Fruit fly (Drosophila melanogaster) whole organism, embryonic: ENCODE data around the gene Prp16.
A peak's percentile ranks its signal among the peaks of the same experiment; 100 is the strongest.

Source experiments
- Atf-2 ChIP-seq: fragments of 200-800 bp; sonication (Bioruptor generic); optimal IDR thresholded peaks from 2 replicates; lab custom pipeline; 2016; ENCODE audit warnings: missing biosample characterization, missing genetic modification characterization
- BEAF-32 ChIP-seq: fragments of 200-800 bp; sonication (Bioruptor generic); optimal IDR thresholded peaks from 3 replicates; lab custom pipeline; 2017; ENCODE audit warnings: missing biosample characterization, missing genetic modification characterization, mild to moderate bottlenecking, moderate library complexity, missing genetic modification reagents
- BtbVII ChIP-seq: fragments of 200-800 bp; sonication (Bioruptor generic); optimal IDR thresholded peaks from 3 replicates; lab custom pipeline; 2017; ENCODE audit warnings: missing biosample characterization, mild to moderate bottlenecking, missing genetic modification characterization
- CG12071 ChIP-seq: fragments of 200-800 bp; sonication (Bioruptor generic); optimal IDR thresholded peaks from 3 replicates; lab custom pipeline; 2018; ENCODE audit warnings: missing biosample characterization, mild to moderate bottlenecking, missing genetic modification characterization
- CG12219 ChIP-seq: fragments of 200-800 bp; sonication (Bioruptor generic); optimal IDR thresholded peaks from 3 replicates; lab custom pipeline; 2018; ENCODE audit warnings: missing biosample characterization, mild to moderate bottlenecking, missing genetic modification characterization
- CG1233 ChIP-seq: fragments of 200-800 bp; sonication (Bioruptor generic); optimal IDR thresholded peaks from 4 replicates; lab custom pipeline; 2018; ENCODE audit warnings: missing biosample characterization, mild to moderate bottlenecking, missing genetic modification characterization
- CG14965 ChIP-seq: fragments of 200-800 bp; sonication (Bioruptor generic); optimal IDR thresholded peaks from 2 replicates; lab custom pipeline; 2016; ENCODE audit warnings: missing biosample characterization, missing genetic modification characterization, borderline replicate concordance
- CG15514 ChIP-seq: fragments of 200-800 bp; sonication (Bioruptor generic); optimal IDR thresholded peaks from 3 replicates; lab custom pipeline; 2017; ENCODE audit warnings: missing biosample characterization, missing genetic modification characterization, mild to moderate bottlenecking, moderate library complexity, missing genetic modification reagents
- CG18619 ChIP-seq: fragments of 200-800 bp; sonication (Bioruptor generic); optimal IDR thresholded peaks from 3 replicates; lab custom pipeline; 2017; ENCODE audit warnings: missing biosample characterization, mild to moderate bottlenecking, missing genetic modification characterization
- CG2120 ChIP-seq: fragments of 200-800 bp; sonication (Bioruptor generic); optimal IDR thresholded peaks from 3 replicates; lab custom pipeline; 2016; ENCODE audit warnings: missing biosample characterization, missing genetic modification characterization
- CG3847 ChIP-seq: fragments of 200-800 bp; sonication (Bioruptor generic); IDR thresholded peaks from 2 replicates; pipeline ENCODE4 v1.3.6; 2022; ENCODE audit warnings: missing biosample characterization, missing genetic modification characterization
- CG6654 ChIP-seq: fragments of 200-800 bp; sonication (Bioruptor generic); optimal IDR thresholded peaks from 2 replicates; lab custom pipeline; 2017; ENCODE audit warnings: missing biosample characterization, mild to moderate bottlenecking, missing genetic modification characterization
- CG7987 ChIP-seq: fragments of 200-800 bp; sonication (Bioruptor generic); optimal IDR thresholded peaks from 2 replicates; lab custom pipeline; 2018; ENCODE audit warnings: missing biosample characterization, mild to moderate bottlenecking, missing genetic modification characterization, moderate library complexity
- CG8290 ChIP-seq, 3 experiments: fragments of 200-800 bp; sonication (Bioruptor generic); optimal IDR thresholded peaks; 2 replicates each; lab custom pipeline; 2016 to 2019; ENCODE audit warnings: missing biosample characterization in 3 of 3, missing genetic modification characterization in 3 of 3, mild to moderate bottlenecking in 2 of 3, moderate library complexity in 1 of 3
- CG8944 ChIP-seq: fragments of 200-800 bp; sonication (Bioruptor generic); optimal IDR thresholded peaks from 3 replicates; lab custom pipeline; 2016; ENCODE audit warnings: missing biosample characterization, missing genetic modification characterization
- Dbx ChIP-seq: fragments of 200-800 bp; sonication (Bioruptor generic); IDR thresholded peaks from 3 replicates; pipeline ENCODE4 v1.3.6; 2022; ENCODE audit warnings: missing biosample characterization, missing genetic modification characterization
- Dip3 ChIP-seq: fragments of 200-800 bp; sonication (Bioruptor generic); optimal IDR thresholded peaks from 3 replicates; lab custom pipeline; 2016; ENCODE audit warnings: missing biosample characterization, missing genetic modification characterization
- HLH3B ChIP-seq: fragments of 200-800 bp; sonication (Bioruptor generic); IDR thresholded peaks from 2 replicates; pipeline ENCODE4 v1.3.6; 2022; ENCODE audit warnings: missing biosample characterization, missing genetic modification characterization
- MBD-R2 ChIP-seq: fragments of 200-800 bp; sonication (Bioruptor generic); IDR thresholded peaks from 2 replicates; pipeline ENCODE4 v1.3.6; 2022; ENCODE audit warnings: missing biosample characterization, missing genetic modification characterization
- MESR4 ChIP-seq: fragments of 200-800 bp; sonication (Bioruptor generic); optimal IDR thresholded peaks from 2 replicates; lab custom pipeline; 2018; ENCODE audit warnings: missing biosample characterization, mild to moderate bottlenecking, missing genetic modification characterization, moderate library complexity
- Myb ChIP-seq: fragments of 200-800 bp; sonication (Bioruptor generic); optimal IDR thresholded peaks from 2 replicates; lab custom pipeline; 2016; ENCODE audit warnings: missing biosample characterization, missing genetic modification characterization
- NC2β ChIP-seq: fragments of 200-800 bp; sonication (Bioruptor generic); optimal IDR thresholded peaks from 2 replicates; lab custom pipeline; 2016; ENCODE audit warnings: missing biosample characterization, missing genetic modification characterization
- NK7.1 ChIP-seq: fragments of 200-800 bp; sonication (Bioruptor generic); optimal IDR thresholded peaks from 3 replicates; lab custom pipeline; 2016; ENCODE audit warnings: missing biosample characterization, missing genetic modification characterization
- Oaz ChIP-seq: fragments of 200-800 bp; sonication (Bioruptor generic); IDR thresholded peaks from 2 replicates; pipeline ENCODE4 v1.3.6; 2022; ENCODE audit warnings: missing biosample characterization, missing genetic modification characterization
- Sry-β ChIP-seq: fragments of 200-800 bp; sonication (Bioruptor generic); optimal IDR thresholded peaks from 2 replicates; lab custom pipeline; 2018; ENCODE audit warnings: missing biosample characterization, mild to moderate bottlenecking, missing genetic modification characterization, moderate library complexity
- bowl ChIP-seq: fragments of 200-800 bp; sonication (Bioruptor generic); IDR thresholded peaks from 2 replicates; pipeline ENCODE4 v1.3.6; 2022; ENCODE audit warnings: missing biosample characterization, missing genetic modification characterization
- crp ChIP-seq, 2 experiments: fragments of 200-800 bp; sonication (Bioruptor generic); optimal IDR thresholded peaks; 2 replicates in 1 of 2; 3 replicates in 1 of 2; lab custom pipeline; 2017; ENCODE audit warnings: missing biosample characterization in 2 of 2, missing genetic modification characterization in 2 of 2, mild to moderate bottlenecking in 1 of 2, moderate library complexity in 1 of 2
- exex ChIP-seq: fragments of 200-800 bp; sonication (Bioruptor generic); optimal IDR thresholded peaks from 4 replicates; lab custom pipeline; 2018; ENCODE audit warnings: missing biosample characterization, mild to moderate bottlenecking, missing genetic modification characterization, moderate library complexity
- eyg ChIP-seq: fragments of 200-800 bp; sonication (Bioruptor generic); optimal IDR thresholded peaks from 3 replicates; lab custom pipeline; 2016; ENCODE audit warnings: missing biosample characterization, missing genetic modification characterization
- pzg ChIP-seq: fragments of 200-800 bp; sonication (Bioruptor generic); optimal IDR thresholded peaks from 3 replicates; lab custom pipeline; 2018; ENCODE audit warnings: missing biosample characterization, mild to moderate bottlenecking, missing genetic modification characterization, moderate library complexity
- row ChIP-seq: fragments of 200-800 bp; sonication (Bioruptor generic); IDR thresholded peaks from 3 replicates; pipeline ENCODE4 v1.3.6; 2022; ENCODE audit warnings: missing biosample characterization, missing genetic modification characterization
- scrt ChIP-seq: fragments of 200-800 bp; sonication (Bioruptor generic); optimal IDR thresholded peaks from 2 replicates; lab custom pipeline; 2018; ENCODE audit warnings: missing biosample characterization, mild to moderate bottlenecking, missing genetic modification characterization, moderate library complexity
- sens ChIP-seq: fragments of 200-800 bp; sonication (Bioruptor generic); peaks from one replicate; lab custom pipeline; 2016; ENCODE audit warnings: missing biosample characterization, missing genetic modification characterization
- seq ChIP-seq: fragments of 200-800 bp; sonication (Bioruptor generic); IDR thresholded peaks from 2 replicates; pipeline ENCODE4 v1.3.6; 2022; ENCODE audit warnings: missing biosample characterization, missing genetic modification characterization
- stc ChIP-seq: fragments of 200-800 bp; sonication (Bioruptor generic); IDR thresholded peaks from 2 replicates; pipeline ENCODE4 v1.3.6; 2022; ENCODE audit warnings: missing biosample characterization, missing genetic modification characterization
- trem ChIP-seq: fragments of 200-800 bp; optimal IDR thresholded peaks from 3 replicates; lab custom pipeline; 2019; ENCODE audit warnings: missing biosample characterization, mild to moderate bottlenecking, missing genetic modification characterization, moderate library complexity
- vnd ChIP-seq: fragments of 200-800 bp; sonication (Bioruptor generic); IDR thresholded peaks from 3 replicates; pipeline ENCODE4 v1.3.6; 2022; ENCODE audit warnings: missing biosample characterization, missing genetic modification characterization; ENCODE audit not compliant: partially characterized antibody
- vvl ChIP-seq: fragments of 200-800 bp; sonication (Bioruptor generic); IDR thresholded peaks from 2 replicates; pipeline ENCODE4 v1.3.6; 2022; ENCODE audit warnings: missing biosample characterization, missing genetic modification characterization
- zfh1 ChIP-seq: fragments of 200-800 bp; sonication (Bioruptor generic); IDR thresholded peaks from 3 replicates; pipeline ENCODE4 v1.3.6; 2022; ENCODE audit warnings: missing biosample characterization, missing genetic modification characterization

Prp16 gene

DNA sequence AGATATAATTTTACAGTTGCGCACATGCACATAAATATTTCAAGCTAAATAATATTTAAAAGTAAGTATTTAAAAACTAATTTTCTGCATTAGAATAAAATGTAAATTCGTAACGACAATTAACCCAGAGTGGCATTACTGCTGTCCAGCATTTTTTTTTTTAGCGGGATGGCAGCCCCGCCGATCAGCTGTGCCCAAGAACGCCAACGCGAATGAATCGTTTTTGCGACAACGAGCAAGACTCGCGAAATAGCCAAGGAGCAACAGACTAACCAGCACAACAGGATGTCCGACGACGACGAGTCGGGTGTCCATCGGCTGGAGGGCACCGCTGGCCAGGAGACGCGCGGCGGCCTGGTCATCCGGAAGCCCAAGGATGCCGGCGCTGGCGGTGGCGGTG lies at the start of gene Prp16:
Gene Prp16, plus strand, starts transcription at position 185 of the 400 bp plus-strand sequence.
- peak; percentile 38 for TF ChIP-seq CG15514 (GFP tag; lab: Kevin White, UChicago)
- peak; percentile 85 for TF ChIP-seq MBD-R2 (GFP tag; lab: Robert Waterston, UW)
- TF ChIP-seq trem: peak; percentile 68
- TF ChIP-seq Myb (GFP tag; lab: Kevin White, UChicago): peak; percentile 51
- no peak for TF ChIP-seq Atf-2 (GFP tag; lab: Kevin White, UChicago)
- TF ChIP-seq seq: no peak
- peak; percentile 15 for TF ChIP-seq Sry-β (GFP tag; lab: Kevin White, UChicago)
- no peak for TF ChIP-seq CG8290 (GFP tag; optimal IDR thresholded peaks at IDR 0.05; lab: Kevin White, UChicago)
- no peak for TF ChIP-seq CG8290 (tag; optimal IDR thresholded peaks at IDR 0.05; lab: Kevin White, UChicago)
- peak; percentile 37 for TF ChIP-seq CG3847 (GFP tag; lab: Robert Waterston, UW)
- TF ChIP-seq crp (GFP tag; optimal IDR thresholded peaks at IDR 0.05; lab: Kevin White, UChicago): peak; percentile 15 to 84
- no peak for TF ChIP-seq HLH3B (GFP tag; lab: Robert Waterston, UW)
- TF ChIP-seq CG1233: no peak
- TF ChIP-seq BtbVII: no peak
- no peak for TF ChIP-seq CG12219 (GFP tag; lab: Kevin White, UChicago)
- no peak for TF ChIP-seq Oaz
- TF ChIP-seq NC2β: no peak
- TF ChIP-seq sens (GFP tag; lab: Kevin White, UChicago): peak; percentile 23
- no peak for TF ChIP-seq exex (tag; lab: Kevin White, UChicago)
- peak; percentile 13 for TF ChIP-seq BEAF-32 (GFP tag; lab: Kevin White, UChicago)
- peak; percentile 39 for TF ChIP-seq MESR4 (GFP tag; lab: Kevin White, UChicago)
- TF ChIP-seq row (GFP tag; lab: Robert Waterston, UW): peak; percentile 18; the same call in 2 of the 3 replicates
- peak; percentile 27 for TF ChIP-seq vvl
- no peak for TF ChIP-seq stc
- TF ChIP-seq pzg (GFP tag; lab: Kevin White, UChicago): peak; percentile 34

DNA sequence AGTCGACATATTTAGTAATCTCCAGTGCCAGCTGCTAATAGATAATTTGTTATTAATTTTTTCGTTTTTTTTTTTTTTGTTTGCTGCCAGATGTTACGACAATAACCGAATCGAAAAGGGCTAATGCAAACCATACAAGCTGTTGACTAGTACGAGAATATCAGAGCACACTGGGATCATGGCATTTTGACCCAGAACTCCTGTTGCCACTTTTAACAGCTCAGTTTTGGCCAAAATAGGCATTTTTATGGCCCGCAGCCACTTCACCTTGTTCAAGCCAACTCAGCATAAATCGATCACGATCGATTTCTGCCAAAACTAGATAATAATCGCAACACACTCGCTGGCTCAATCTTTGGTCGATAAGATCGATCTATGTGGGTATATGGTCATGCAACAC lies 49.3 kb upstream of the Prp16 start, which contains the start of gene CG12479:
Gene CG12479, minus strand, starts transcription at position 101 of the 400 bp plus-strand sequence.
- no peak for TF ChIP-seq CG2120 (GFP tag; lab: Kevin White, UChicago)
- no peak for TF ChIP-seq CG14965 (GFP tag; lab: Kevin White, UChicago)
- no peak for TF ChIP-seq zfh1 (GFP tag; lab: Robert Waterston, UW)
- TF ChIP-seq CG8944 (GFP tag; lab: Kevin White, UChicago): no peak
- TF ChIP-seq CG12071 (GFP tag; lab: Kevin White, UChicago): no peak
- no peak for TF ChIP-seq NK7.1 (GFP tag; lab: Kevin White, UChicago)
- no peak for TF ChIP-seq bowl (GFP tag; lab: Robert Waterston, UW)
- TF ChIP-seq Dip3: no peak
- TF ChIP-seq Dbx (GFP tag; lab: Robert Waterston, UW): no peak
- TF ChIP-seq eyg (GFP tag; lab: Kevin White, UChicago): no peak
- no peak for TF ChIP-seq CG6654 (GFP tag; lab: Kevin White, UChicago)
- no peak for TF ChIP-seq scrt (GFP tag; lab: Kevin White, UChicago)
- TF ChIP-seq CG7987 (GFP tag; lab: Kevin White, UChicago): no peak
- TF ChIP-seq vnd (GFP tag; lab: Robert Waterston, UW): no peak
- TF ChIP-seq CG18619: no peak
- TF ChIP-seq, all 482 proteins: peak for 0
